Fruit fly (Drosophila melanogaster) whole organism, prepupa: Measurements from ENCODE around the gene CG10993.

Source experiments
- CG10631 ChIP-seq: fragments of 200-800 bp; sonication (Bioruptor generic); optimal IDR thresholded peaks from 2 replicates; lab custom pipeline; 2016; ENCODE audit warnings: missing biosample characterization, missing genetic modification characterization
- CG15336 ChIP-seq: fragments of 200-800 bp; sonication (Bioruptor generic); IDR thresholded peaks from 2 replicates; pipeline ENCODE4 v1.3.6; 2022; ENCODE audit warnings: missing biosample characterization, missing genetic modification characterization
- CG1621 ChIP-seq: fragments of 200-800 bp; sonication (Bioruptor generic); optimal IDR thresholded peaks from 3 replicates; lab custom pipeline; 2018; ENCODE audit warnings: missing biosample characterization, mild to moderate bottlenecking, missing genetic modification characterization
- CG3032 ChIP-seq: fragments of 200-800 bp; optimal IDR thresholded peaks from 2 replicates; lab custom pipeline; 2019; ENCODE audit warnings: missing biosample characterization, mild to moderate bottlenecking, missing genetic modification characterization, moderate library complexity
- CG32006 ChIP-seq: fragments of 200-800 bp; sonication (Bioruptor generic); optimal IDR thresholded peaks from 3 replicates; lab custom pipeline; 2017; ENCODE audit warnings: missing biosample characterization, mild to moderate bottlenecking, missing genetic modification characterization
- CG4318 ChIP-seq: fragments of 200-800 bp; sonication (Bioruptor generic); optimal IDR thresholded peaks from 3 replicates; lab custom pipeline; 2017; ENCODE audit warnings: missing biosample characterization, mild to moderate bottlenecking, missing genetic modification characterization
- CG6163 ChIP-seq: fragments of 200-800 bp; sonication (Bioruptor generic); IDR thresholded peaks from 3 replicates; pipeline ENCODE4 v1.3.6; 2022; ENCODE audit warnings: missing biosample characterization, missing genetic modification characterization
- CG6792 ChIP-seq: fragments of 200-800 bp; sonication (Bioruptor generic); optimal IDR thresholded peaks from 3 replicates; lab custom pipeline; 2016; ENCODE audit warnings: missing biosample characterization, missing genetic modification characterization
- CG6854 ChIP-seq: fragments of 200-800 bp; sonication (Bioruptor generic); optimal IDR thresholded peaks from 2 replicates; lab custom pipeline; 2017; ENCODE audit warnings: missing biosample characterization, mild to moderate bottlenecking, missing genetic modification characterization
- CG7368 ChIP-seq: fragments of 200-800 bp; sonication (Bioruptor generic); optimal IDR thresholded peaks from 3 replicates; lab custom pipeline; 2016; ENCODE audit warnings: missing biosample characterization, missing genetic modification characterization
- CG8119 ChIP-seq: fragments of 200-800 bp; sonication (Bioruptor generic); IDR thresholded peaks from 3 replicates; pipeline ENCODE4 v1.3.6; 2022; ENCODE audit warnings: missing biosample characterization, missing genetic modification characterization
- Eip75B ChIP-seq: fragments of 200-800 bp; sonication (Bioruptor generic); optimal IDR thresholded peaks from 3 replicates; lab custom pipeline; 2016; ENCODE audit warnings: missing biosample characterization, missing genetic modification characterization
- Eip78C ChIP-seq: fragments of 200-800 bp; sonication (Bioruptor generic); peaks from one replicate; lab custom pipeline; 2016; ENCODE audit warnings: missing biosample characterization, missing genetic modification characterization
- Ets21C ChIP-seq: fragments of 200-800 bp; sonication (Bioruptor generic); optimal IDR thresholded peaks from 3 replicates; lab custom pipeline; 2016; ENCODE audit warnings: missing biosample characterization, missing genetic modification characterization
- Lpt ChIP-seq: fragments of 200-800 bp; sonication (Bioruptor generic); optimal IDR thresholded peaks from 3 replicates; lab custom pipeline; 2016; ENCODE audit warnings: missing biosample characterization, missing genetic modification characterization
- Met ChIP-seq: fragments of 200-800 bp; sonication (Bioruptor generic); optimal IDR thresholded peaks from 3 replicates; lab custom pipeline; 2016; ENCODE audit warnings: missing biosample characterization, missing genetic modification characterization
- Sox14 ChIP-seq: fragments of 200-800 bp; sonication (Bioruptor generic); optimal IDR thresholded peaks from 3 replicates; lab custom pipeline; 2016; ENCODE audit warnings: missing biosample characterization, missing genetic modification characterization
- achi ChIP-seq: fragments of 200-800 bp; sonication (Bioruptor generic); optimal IDR thresholded peaks from 3 replicates; lab custom pipeline; 2016; ENCODE audit warnings: missing biosample characterization, missing genetic modification characterization
- acj6 ChIP-seq: fragments of 200-800 bp; sonication (Bioruptor generic); optimal IDR thresholded peaks from 3 replicates; lab custom pipeline; 2016; ENCODE audit warnings: missing biosample characterization, missing genetic modification characterization
- dsx ChIP-seq: fragments of 200-800 bp; optimal IDR thresholded peaks from 3 replicates; lab custom pipeline; 2019; ENCODE audit warnings: missing biosample characterization, mild to moderate bottlenecking, missing genetic modification characterization, moderate library complexity; ENCODE audit not compliant: poor library complexity, severe bottlenecking
- eg ChIP-seq: fragments of 200-800 bp; sonication (Bioruptor generic); IDR thresholded peaks from 3 replicates; pipeline ENCODE4 v1.3.6; 2022; ENCODE audit warnings: missing biosample characterization, missing genetic modification characterization
- esn ChIP-seq: fragments of 200-800 bp; sonication (Bioruptor generic); optimal IDR thresholded peaks from 2 replicates; lab custom pipeline; 2016; ENCODE audit warnings: missing biosample characterization, mild to moderate bottlenecking, missing genetic modification characterization, moderate library complexity
- fd59A ChIP-seq: fragments of 200-800 bp; sonication (Bioruptor generic); optimal IDR thresholded peaks from 2 replicates; lab custom pipeline; 2017; ENCODE audit warnings: missing biosample characterization, mild to moderate bottlenecking, missing genetic modification characterization, missing genetic modification reagents
- fkh ChIP-seq: fragments of 200-800 bp; sonication (Bioruptor generic); optimal IDR thresholded peaks from 3 replicates; lab custom pipeline; 2017; ENCODE audit warnings: missing biosample characterization, mild to moderate bottlenecking, missing genetic modification characterization, moderate library complexity
- pdm3 ChIP-seq: fragments of 200-800 bp; sonication (Bioruptor generic); optimal IDR thresholded peaks from 3 replicates; lab custom pipeline; 2016; ENCODE audit warnings: missing biosample characterization, missing genetic modification characterization
- ss ChIP-seq, 2 experiments: fragments of 200-800 bp; sonication (Bioruptor generic); optimal IDR thresholded peaks; 2 replicates in 1 of 2; 3 replicates in 1 of 2; lab custom pipeline; 2017 to 2018; ENCODE audit warnings: mild to moderate bottlenecking in 2 of 2, missing biosample characterization in 2 of 2, missing genetic modification characterization in 2 of 2, moderate library complexity in 1 of 2
- topi ChIP-seq: fragments of 200-800 bp; sonication (Bioruptor generic); optimal IDR thresholded peaks from 3 replicates; lab custom pipeline; 2016; ENCODE audit warnings: missing biosample characterization, missing genetic modification characterization
- vri ChIP-seq: fragments of 200-800 bp; sonication (Bioruptor generic); optimal IDR thresholded peaks from 3 replicates; lab custom pipeline; 2016; ENCODE audit warnings: missing biosample characterization, mild to moderate bottlenecking, missing genetic modification characterization

The CG10993 gene

DNA sequence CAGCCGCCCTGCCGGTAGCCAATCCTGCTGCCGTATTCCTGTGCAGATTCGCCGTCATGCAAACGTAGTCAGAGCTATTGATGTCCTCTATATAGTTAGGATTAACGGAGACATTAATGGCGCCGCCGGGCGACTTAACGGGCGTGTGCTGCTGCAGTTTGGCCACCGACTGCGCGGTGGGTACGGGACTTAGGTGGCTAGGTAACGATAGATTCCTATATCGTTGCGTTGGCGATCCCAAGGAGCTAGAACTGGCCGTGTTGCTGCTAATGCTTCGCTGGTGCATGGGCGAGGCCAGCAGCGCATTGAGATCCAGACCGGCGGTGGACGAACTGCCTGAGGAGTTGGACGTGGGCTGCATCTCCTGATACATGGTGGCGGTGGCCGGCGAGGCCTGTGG lies 38.0 kb upstream of the CG10993 start:
- no peak for TF ChIP-seq CG4318 (GFP tag; lab: Kevin White, UChicago)
- TF ChIP-seq fkh (GFP tag; lab: Kevin White, UChicago), result no peak
- no peak for TF ChIP-seq Eip75B (GFP tag; lab: Kevin White, UChicago)
- no peak for TF ChIP-seq topi (GFP tag; lab: Kevin White, UChicago)
- TF ChIP-seq dsx (GFP tag; lab: Kevin White, UChicago), result no peak

DNA sequence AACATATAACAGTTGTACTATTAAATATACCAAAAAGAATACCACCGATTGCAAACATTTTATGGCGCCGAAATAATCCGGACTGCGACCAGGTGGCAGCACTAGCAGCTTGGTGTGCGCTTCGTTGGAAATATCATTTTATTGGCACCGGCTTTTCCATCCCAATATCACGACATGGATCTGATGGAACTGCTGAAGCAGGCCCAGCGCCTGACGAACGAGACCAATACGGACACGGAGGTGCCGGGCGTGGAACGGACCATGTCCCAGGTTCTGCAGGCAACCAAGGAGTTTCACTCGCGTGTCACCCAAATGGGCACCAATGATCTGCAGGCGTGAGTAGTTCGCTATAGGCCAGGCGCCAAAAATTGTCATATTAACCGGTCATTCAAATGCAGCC lies 31.8 kb upstream of the CG10993 start, which contains the start of gene Nup93-1:
Gene Nup93-1, plus strand, starts transcription at position 74 of the 400 bp plus-strand sequence.
- TF ChIP-seq eg, result no peak

DNA sequence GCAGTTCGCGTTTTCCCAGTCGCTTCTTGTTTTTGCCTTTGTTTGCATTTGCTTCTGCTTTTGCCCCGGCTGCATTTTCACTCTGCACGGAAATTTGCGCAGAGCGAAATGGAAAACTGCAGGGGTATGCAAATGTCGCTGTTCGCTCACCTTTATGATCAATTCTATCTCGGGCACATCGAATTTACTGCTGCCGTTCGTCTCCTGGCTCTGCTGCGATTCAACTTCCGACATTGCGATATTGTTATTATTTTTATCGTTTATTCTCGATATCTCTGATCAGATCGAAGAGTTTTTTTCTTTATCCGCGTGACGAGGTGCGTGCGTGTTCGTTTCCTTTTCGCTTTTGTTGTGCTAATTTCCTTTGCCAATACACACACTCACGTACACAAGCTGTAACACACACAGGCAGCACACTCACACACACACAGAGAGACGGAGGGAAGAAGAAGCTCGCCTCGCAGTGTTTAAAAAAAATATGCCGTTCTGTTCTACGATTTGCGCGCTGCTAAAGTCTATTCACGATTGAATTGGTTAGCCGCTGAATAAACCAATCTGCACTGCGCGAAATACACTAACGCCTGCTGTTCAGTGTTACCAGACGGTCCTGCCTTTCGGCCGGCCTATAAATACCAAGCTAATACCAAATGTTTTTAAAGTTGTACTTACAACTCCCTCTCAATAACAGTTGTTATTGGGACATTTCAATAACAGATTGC lies 31.0 kb upstream of the CG10993 start, which contains the start of gene Clic:
Gene Clic, minus strand, starts transcription at position 533 of the 719 bp plus-strand sequence.
- TF ChIP-seq Eip78C, result peak; percentile 66
- peak; percentile 13 for TF ChIP-seq CG6792 (GFP tag; lab: Kevin White, UChicago)
- peak in 1 of 2 experiments; percentile 65 for TF ChIP-seq ss (GFP tag; optimal IDR thresholded peaks at IDR 0.05; lab: Kevin White, UChicago)
- TF ChIP-seq CG8119 (GFP tag; lab: Robert Waterston, UW), result 0 out of 3 replicates have a peak, but pooled peaks have one; percentile 13
- peak; percentile 58 for TF ChIP-seq vri
- TF ChIP-seq fkh (GFP tag; lab: Kevin White, UChicago), result no peak
- TF ChIP-seq CG6854 (GFP tag; lab: Kevin White, UChicago), result peak; percentile 73
- TF ChIP-seq Lpt, result no peak
- peak; percentile 29; the same call in 1 of the 3 replicates for TF ChIP-seq CG6163 (GFP tag; lab: Robert Waterston, UW)
- peak; percentile 39 for TF ChIP-seq esn (GFP tag; lab: Kevin White, UChicago)
- peak; percentile 43 for TF ChIP-seq CG1621 (tag; lab: Kevin White, UChicago)
- no peak for TF ChIP-seq CG7368 (GFP tag; lab: Kevin White, UChicago)
- TF ChIP-seq Met (GFP tag; lab: Kevin White, UChicago), result no peak
- TF ChIP-seq CG15336, result no peak
- TF ChIP-seq CG32006 (GFP tag; lab: Kevin White, UChicago), result no peak
- no peak for TF ChIP-seq Eip75B (GFP tag; lab: Kevin White, UChicago)
- no peak for TF ChIP-seq pdm3 (GFP tag; lab: Kevin White, UChicago)
- TF ChIP-seq dsx (GFP tag; lab: Kevin White, UChicago), result peak; percentile 13
- TF ChIP-seq Sox14 (GFP tag; lab: Kevin White, UChicago), result peak; percentile 45
- peak; percentile 58; the same call in 1 of the 3 replicates for TF ChIP-seq eg

DNA sequence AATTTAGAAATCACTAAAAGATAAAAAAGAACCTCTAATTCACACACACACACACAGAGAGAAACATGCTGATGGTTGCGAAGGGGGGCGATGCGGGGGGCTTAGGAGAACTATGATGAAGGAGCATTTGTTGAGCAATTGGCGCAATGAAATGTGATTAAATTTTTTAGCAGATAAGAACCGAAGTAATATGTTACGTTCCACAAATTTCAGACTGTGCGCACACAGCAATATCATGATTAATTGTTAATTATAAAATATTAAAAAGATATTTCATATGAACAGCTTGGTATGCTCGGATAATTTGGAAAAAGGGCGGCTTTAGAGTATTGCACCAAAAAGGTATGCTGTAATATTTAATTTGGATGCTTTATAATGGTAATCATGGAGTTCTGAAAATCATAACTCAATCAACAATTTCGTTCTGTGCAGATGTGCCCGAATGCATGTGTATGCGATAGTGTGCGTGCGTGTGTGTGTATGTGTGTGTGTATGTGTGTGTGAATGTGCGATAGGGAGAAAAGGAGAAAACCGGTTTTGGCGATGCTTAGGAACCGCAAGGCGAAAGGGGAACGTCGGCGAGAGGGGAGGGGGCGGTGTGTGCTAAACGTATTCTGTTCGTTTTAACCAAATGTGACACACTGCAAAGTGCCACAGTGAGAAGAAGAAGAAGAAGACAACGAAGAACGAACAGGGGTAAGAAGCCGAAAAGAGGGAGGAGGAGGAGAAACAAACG lies 30.3 kb upstream of the CG10993 start:
- TF ChIP-seq eg (0 out of 3 replicates have a peak, but pooled peaks have one; percentile 10), CG32006 (GFP tag; lab: Kevin White, UChicago) (peak; percentile 50), fd59A (GFP tag; lab: Kevin White, UChicago) (no peak), Ets21C (GFP tag; lab: Kevin White, UChicago) (no peak), acj6 (peak; percentile 10), CG3032 (peak; percentile 3), Lpt (peak; percentile 35), CG8119 (GFP tag; lab: Robert Waterston, UW) (peak; percentile 21; the same call in 1 of the 3 replicates), achi (peak; percentile 15), CG6854 (GFP tag; lab: Kevin White, UChicago) (no peak), CG10631 (GFP tag; lab: Kevin White, UChicago) (peak; percentile 21), Eip78C (peak; percentile 85)
